Fruit fly (Drosophila melanogaster) whole organism, embryonic: ENCODE data around the gene CG15725.

Source experiments
- Antp ChIP-seq: fragments of 200-800 bp; sonication (Bioruptor generic); optimal IDR thresholded peaks from 3 replicates; lab custom pipeline; 2016; ENCODE audit warnings: missing biosample characterization, missing genetic modification characterization
- Atf-2 ChIP-seq: fragments of 200-800 bp; sonication (Bioruptor generic); optimal IDR thresholded peaks from 2 replicates; lab custom pipeline; 2016; ENCODE audit warnings: missing biosample characterization, missing genetic modification characterization
- B-H2 ChIP-seq: fragments of 200-800 bp; sonication (Bioruptor generic); optimal IDR thresholded peaks from 2 replicates; lab custom pipeline; 2018; ENCODE audit warnings: missing biosample characterization, mild to moderate bottlenecking, missing genetic modification characterization
- Bdp1 ChIP-seq: fragments of 200-800 bp; sonication (Bioruptor generic); optimal IDR thresholded peaks from 3 replicates; lab custom pipeline; 2016; ENCODE audit warnings: missing biosample characterization, missing genetic modification characterization
- CG12942 ChIP-seq: fragments of 200-800 bp; sonication (Bioruptor generic); optimal IDR thresholded peaks from 3 replicates; lab custom pipeline; 2016; ENCODE audit warnings: missing biosample characterization, missing genetic modification characterization
- CG15073 ChIP-seq: fragments of 200-800 bp; sonication (Bioruptor generic); optimal IDR thresholded peaks from 2 replicates; lab custom pipeline; 2016; ENCODE audit warnings: missing biosample characterization, missing genetic modification characterization
- CG15479 ChIP-seq: fragments of 200-800 bp; sonication (Bioruptor generic); optimal IDR thresholded peaks from 3 replicates; lab custom pipeline; 2019; ENCODE audit warnings: missing biosample characterization, mild to moderate bottlenecking, missing genetic modification characterization, moderate library complexity
- CG15514 ChIP-seq: fragments of 200-800 bp; sonication (Bioruptor generic); optimal IDR thresholded peaks from 3 replicates; lab custom pipeline; 2017; ENCODE audit warnings: missing biosample characterization, missing genetic modification characterization, mild to moderate bottlenecking, moderate library complexity, missing genetic modification reagents
- CG17186 ChIP-seq: fragments of 200-800 bp; sonication (Bioruptor generic); optimal IDR thresholded peaks from 3 replicates; lab custom pipeline; 2017; ENCODE audit warnings: missing biosample characterization, missing genetic modification reagents, missing genetic modification characterization
- CG17612 ChIP-seq: fragments of 200-800 bp; sonication (Bioruptor generic); IDR thresholded peaks from 2 replicates; pipeline ENCODE4 v1.3.6; 2022; ENCODE audit warnings: missing biosample characterization, missing genetic modification characterization
- CG3163 ChIP-seq: fragments of 200-800 bp; sonication (Bioruptor generic); optimal IDR thresholded peaks from 3 replicates; lab custom pipeline; 2016; ENCODE audit warnings: missing biosample characterization, missing genetic modification characterization
- CG4707 ChIP-seq: fragments of 200-800 bp; sonication (Bioruptor generic); optimal IDR thresholded peaks from 2 replicates; lab custom pipeline; 2018; ENCODE audit warnings: missing biosample characterization, mild to moderate bottlenecking, missing genetic modification characterization, moderate library complexity
- CG6654 ChIP-seq: fragments of 200-800 bp; sonication (Bioruptor generic); optimal IDR thresholded peaks from 2 replicates; lab custom pipeline; 2017; ENCODE audit warnings: missing biosample characterization, mild to moderate bottlenecking, missing genetic modification characterization
- CG6683 ChIP-seq: fragments of 200-800 bp; sonication (Bioruptor generic); optimal IDR thresholded peaks from 2 replicates; lab custom pipeline; 2017; ENCODE audit warnings: missing biosample characterization, mild to moderate bottlenecking, missing genetic modification characterization, missing genetic modification reagents
- CG8281 ChIP-seq: fragments of 200-800 bp; sonication (Bioruptor generic); optimal IDR thresholded peaks from 2 replicates; lab custom pipeline; 2018; ENCODE audit warnings: missing biosample characterization, mild to moderate bottlenecking, missing genetic modification characterization, moderate library complexity
- CG9932 ChIP-seq: fragments of 200-800 bp; sonication (Bioruptor generic); IDR thresholded peaks from 2 replicates; pipeline ENCODE4 v1.3.6; 2022; ENCODE audit warnings: missing biosample characterization, missing genetic modification characterization
- CTCF ChIP-seq: fragments of 200-800 bp; sonication (Bioruptor generic); optimal IDR thresholded peaks from 2 replicates; lab custom pipeline; 2017; ENCODE audit warnings: missing biosample characterization, mild to moderate bottlenecking, missing genetic modification characterization, moderate library complexity
- Dbx ChIP-seq: fragments of 200-800 bp; sonication (Bioruptor generic); IDR thresholded peaks from 3 replicates; pipeline ENCODE4 v1.3.6; 2022; ENCODE audit warnings: missing biosample characterization, missing genetic modification characterization
- Dll ChIP-seq: fragments of 200-800 bp; sonication (Bioruptor generic); IDR thresholded peaks from 4 replicates; pipeline ENCODE4 v1.3.6; 2022; ENCODE audit warnings: missing biosample characterization, missing genetic modification characterization; ENCODE audit not compliant: partially characterized antibody
- Fer2 ChIP-seq: fragments of 200-800 bp; sonication (Bioruptor generic); optimal IDR thresholded peaks from 2 replicates; lab custom pipeline; 2018; ENCODE audit warnings: missing biosample characterization, mild to moderate bottlenecking, missing genetic modification characterization, moderate library complexity
- Lpt ChIP-seq: fragments of >200 bp; optimal IDR thresholded peaks from 2 replicates; lab custom pipeline; 2018; ENCODE audit warnings: missing biosample characterization, missing genetic modification characterization
- NK7.1 ChIP-seq: fragments of 200-800 bp; sonication (Bioruptor generic); optimal IDR thresholded peaks from 3 replicates; lab custom pipeline; 2016; ENCODE audit warnings: missing biosample characterization, missing genetic modification characterization
- NfI ChIP-seq: fragments of 200-800 bp; sonication (Bioruptor generic); optimal IDR thresholded peaks from 3 replicates; lab custom pipeline; 2018; ENCODE audit warnings: missing biosample characterization, mild to moderate bottlenecking, missing genetic modification characterization, moderate library complexity
- Rx ChIP-seq: fragments of 200-800 bp; sonication (Bioruptor generic); IDR thresholded peaks from 2 replicates; pipeline ENCODE4 v1.3.6; 2022; ENCODE audit warnings: missing biosample characterization, missing genetic modification characterization
- Six4 ChIP-seq: fragments of 200-800 bp; sonication (Bioruptor generic); optimal IDR thresholded peaks from 2 replicates; lab custom pipeline; 2016; ENCODE audit warnings: missing biosample characterization, missing genetic modification characterization
- Sry-δ ChIP-seq: fragments of 200-800 bp; sonication (Bioruptor generic); optimal IDR thresholded peaks from 2 replicates; lab custom pipeline; 2016; ENCODE audit warnings: missing biosample characterization, missing genetic modification characterization
- Vsx1 ChIP-seq: fragments of 200-800 bp; sonication (Bioruptor generic); optimal IDR thresholded peaks from 2 replicates; lab custom pipeline; 2017; ENCODE audit warnings: missing biosample characterization, mild to moderate bottlenecking, missing genetic modification characterization, missing genetic modification reagents
- aop ChIP-seq: fragments of 200-800 bp; sonication (Bioruptor generic); IDR thresholded peaks from 2 replicates; pipeline ENCODE4 v1.3.6; 2022; ENCODE audit warnings: missing biosample characterization, missing genetic modification characterization
- caup ChIP-seq: fragments of 200-800 bp; sonication (Bioruptor generic); optimal IDR thresholded peaks from 3 replicates; lab custom pipeline; 2017; ENCODE audit warnings: missing biosample characterization, mild to moderate bottlenecking, missing genetic modification characterization, moderate library complexity; ENCODE audit not compliant: severe bottlenecking
- croc ChIP-seq: fragments of 200-800 bp; sonication (Bioruptor generic); conservative IDR thresholded peaks from 3 replicates; pipeline ENCODE4 v1.3.6; 2022; ENCODE audit warnings: missing biosample characterization, missing genetic modification characterization
- ken ChIP-seq: fragments of 200-800 bp; sonication (Bioruptor generic); IDR thresholded peaks from 3 replicates; pipeline ENCODE4 v1.3.6; 2022; ENCODE audit warnings: missing biosample characterization, missing genetic modification characterization
- knrl ChIP-seq: fragments of 200-800 bp; sonication (Bioruptor generic); IDR thresholded peaks from 3 replicates; pipeline ENCODE4 v1.3.6; 2022; ENCODE audit warnings: missing biosample characterization, missing genetic modification characterization; ENCODE audit not compliant: partially characterized antibody
- lab ChIP-seq: fragments of 200-800 bp; sonication (Bioruptor generic); optimal IDR thresholded peaks from 3 replicates; lab custom pipeline; 2017; ENCODE audit warnings: missing biosample characterization, missing genetic modification characterization, mild to moderate bottlenecking, moderate library complexity, missing genetic modification reagents
- nau ChIP-seq: fragments of 200-800 bp; sonication (Bioruptor generic); optimal IDR thresholded peaks from 3 replicates; lab custom pipeline; 2017; ENCODE audit warnings: missing biosample characterization, mild to moderate bottlenecking, missing genetic modification characterization, missing genetic modification reagents
- nerfin-2 ChIP-seq: fragments of 200-800 bp; sonication (Bioruptor generic); IDR thresholded peaks from 2 replicates; pipeline ENCODE4 v1.3.6; 2022; ENCODE audit warnings: missing biosample characterization, missing genetic modification characterization; ENCODE audit not compliant: partially characterized antibody
- otp ChIP-seq: fragments of 200-800 bp; sonication (Bioruptor generic); IDR thresholded peaks from 3 replicates; pipeline ENCODE4, ENCODE4 v1.3.6; 2022; ENCODE audit warnings: missing biosample characterization, missing genetic modification characterization
- pita ChIP-seq: fragments of 200-800 bp; sonication (Bioruptor generic); optimal IDR thresholded peaks from 2 replicates; lab custom pipeline; 2017; ENCODE audit warnings: missing biosample characterization, mild to moderate bottlenecking, missing genetic modification characterization
- row ChIP-seq: fragments of 200-800 bp; sonication (Bioruptor generic); IDR thresholded peaks from 3 replicates; pipeline ENCODE4 v1.3.6; 2022; ENCODE audit warnings: missing biosample characterization, missing genetic modification characterization
- salm ChIP-seq: fragments of 200-800 bp; sonication (Bioruptor generic); optimal IDR thresholded peaks from 2 replicates; lab custom pipeline; 2018; ENCODE audit warnings: missing biosample characterization, mild to moderate bottlenecking, missing genetic modification characterization
- schlank ChIP-seq: fragments of 200-800 bp; sonication (Bioruptor generic); optimal IDR thresholded peaks from 2 replicates; lab custom pipeline; 2018; ENCODE audit warnings: missing biosample characterization, mild to moderate bottlenecking, missing genetic modification characterization
- shn ChIP-seq: fragments of 200-800 bp; sonication (Bioruptor generic); optimal IDR thresholded peaks from 3 replicates; lab custom pipeline; 2016; ENCODE audit warnings: missing biosample characterization, missing genetic modification characterization
- tgo ChIP-seq: fragments of 200-800 bp; sonication (Bioruptor generic); IDR thresholded peaks from 3 replicates; pipeline ENCODE4 v1.3.6; 2022; ENCODE audit warnings: missing biosample characterization, missing genetic modification characterization
- tin ChIP-seq: fragments of 200-800 bp; sonication (Bioruptor generic); optimal IDR thresholded peaks from 3 replicates; lab custom pipeline; 2016; ENCODE audit warnings: missing biosample characterization, missing genetic modification characterization
- tll ChIP-seq, 2 experiments: fragments of 200-800 bp in 1 of 2; fragments of >200 bp in 1 of 2; sonication (Bioruptor generic) in 1 of 2; optimal IDR thresholded peaks; 2 replicates each; lab custom pipeline; 2017 to 2019; ENCODE audit warnings: missing biosample characterization in 2 of 2, missing genetic modification characterization in 2 of 2, mild to moderate bottlenecking in 1 of 2, moderate library complexity in 1 of 2
- ttk ChIP-seq: fragments of 200-800 bp; sonication (Bioruptor generic); IDR thresholded peaks from 2 replicates; pipeline ENCODE4 v2.1.2; 2022; ENCODE audit warnings: missing biosample characterization, missing genetic modification characterization
- vvl ChIP-seq: fragments of 200-800 bp; sonication (Bioruptor generic); IDR thresholded peaks from 2 replicates; pipeline ENCODE4 v1.3.6; 2022; ENCODE audit warnings: missing biosample characterization, missing genetic modification characterization

Gene CG15725

DNA sequence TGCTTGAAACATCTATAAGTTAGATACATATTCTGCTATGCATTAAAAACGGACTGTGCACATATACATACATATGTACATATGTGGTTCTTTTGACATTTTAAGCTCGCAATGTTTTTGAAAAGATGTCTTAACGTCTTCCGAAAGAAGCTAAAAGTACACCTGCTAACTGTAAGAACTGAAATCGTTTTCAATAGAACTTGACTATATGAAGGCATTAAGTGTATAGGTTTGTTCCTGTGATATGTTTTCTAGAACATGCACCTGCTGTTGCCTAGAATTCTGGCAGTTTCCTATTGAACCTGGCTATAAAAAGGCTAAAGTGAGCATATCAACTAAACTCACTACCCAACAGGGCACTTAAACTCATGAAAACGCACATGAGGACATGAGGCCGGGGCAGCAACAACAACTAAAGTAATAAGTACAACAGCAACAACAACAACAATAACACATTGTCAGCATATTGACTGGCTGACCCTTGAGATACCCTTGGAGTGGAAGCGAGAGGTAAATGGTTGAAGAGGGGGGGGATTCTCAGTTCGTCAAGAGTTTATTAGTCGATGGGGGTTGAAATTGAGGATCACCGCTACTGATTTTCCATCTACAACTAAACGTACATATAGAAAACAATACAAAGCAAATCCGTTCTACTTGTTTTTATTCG lies 41.4 kb upstream of the CG15725 start (continued):
- 0 out of 3 replicates have a peak, but pooled peaks have one; percentile 17 for TF ChIP-seq row (GFP tag; lab: Robert Waterston, UW)
- peak; percentile 36 for TF ChIP-seq CG8281 (tag; lab: Kevin White, UChicago)
- TF ChIP-seq CG15514 (GFP tag; lab: Kevin White, UChicago) = no peak
- no peak for TF ChIP-seq NfI

- TF ChIP-seq Sry-δ (GFP tag; lab: Kevin White, UChicago) (no peak), vvl (GFP tag; lab: Robert Waterston, UW) (peak; percentile 94), tgo (GFP tag; lab: Robert Waterston, UW) (peak; percentile 92), CTCF (GFP tag; lab: Kevin White, UChicago) (peak; percentile 32), salm (tag; lab: Kevin White, UChicago) (peak; percentile 69), shn (GFP tag; lab: Kevin White, UChicago) (no peak), CG3163 (GFP tag; lab: Kevin White, UChicago) (no peak), CG6654 (GFP tag; lab: Kevin White, UChicago) (peak; percentile 65), tll (GFP tag; optimal IDR thresholded peaks at IDR 0.05; lab: Kevin White, UChicago) (no peak), Rx (GFP tag; lab: Robert Waterston, UW) (peak; percentile 88), CG15073 (GFP tag; lab: Kevin White, UChicago) (peak; percentile 54), Lpt (no peak), CG9932 (GFP tag; lab: Robert Waterston, UW) (peak; percentile 94), Fer2 (tag; lab: Kevin White, UChicago) (peak; percentile 77), CG17612 (GFP tag; lab: Robert Waterston, UW) (peak; percentile 85), CG15479 (GFP tag; lab: Kevin White, UChicago) (peak; percentile 25), caup (GFP tag; lab: Kevin White, UChicago) (peak; percentile 88), Six4 (GFP tag; lab: Kevin White, UChicago) (peak; percentile 80), croc (GFP tag; lab: Robert Waterston, UW) (peak; percentile 88), knrl (GFP tag; lab: Robert Waterston, UW) (no peak; the same call in 2 of the 3 replicates), otp (peak; percentile 89), nau (GFP tag; lab: Kevin White, UChicago) (peak; percentile 77), tin (peak; percentile 85), NK7.1 (GFP tag; lab: Kevin White, UChicago) (peak; percentile 21), ken (peak; percentile 83; the same call in 2 of the 3 replicates), Dbx (GFP tag; lab: Robert Waterston, UW) (peak; percentile 88), CG4707 (GFP tag; lab: Kevin White, UChicago) (peak; percentile 59), aop (peak; percentile 57; the same call in 1 of the 2 replicates), schlank (tag; lab: Kevin White, UChicago) (peak; percentile 84), Dll (GFP tag; lab: Robert Waterston, UW) (no peak), nerfin-2 (GFP tag; lab: Robert Waterston, UW) (no peak), CG12942 (peak; percentile 84), ttk (GFP tag; lab: Robert Waterston, UW) (peak; percentile 89), CG17186 (GFP tag; lab: Kevin White, UChicago) (peak; percentile 27), B-H2 (GFP tag; lab: Kevin White, UChicago) (no peak), Vsx1 (GFP tag; lab: Kevin White, UChicago) (peak; percentile 79), CG6683 (GFP tag; lab: Kevin White, UChicago) (peak; percentile 46), NfI (peak; percentile 88), lab (GFP tag; lab: Kevin White, UChicago) (peak; percentile 95), Antp (GFP tag; lab: Kevin White, UChicago) (peak; percentile 4), pita (GFP tag; lab: Kevin White, UChicago) (no peak), Bdp1 (GFP tag; lab: Kevin White, UChicago) (peak; percentile 20), Atf-2 (GFP tag; lab: Kevin White, UChicago) (peak; percentile 47)
Observed at dm6 chrX:12665112-12665795, 40.4 kb upstream of the CG15725 start.
